Worm (Caenorhabditis elegans): ENCODE results near the gene C09E7.4.

DNA sequence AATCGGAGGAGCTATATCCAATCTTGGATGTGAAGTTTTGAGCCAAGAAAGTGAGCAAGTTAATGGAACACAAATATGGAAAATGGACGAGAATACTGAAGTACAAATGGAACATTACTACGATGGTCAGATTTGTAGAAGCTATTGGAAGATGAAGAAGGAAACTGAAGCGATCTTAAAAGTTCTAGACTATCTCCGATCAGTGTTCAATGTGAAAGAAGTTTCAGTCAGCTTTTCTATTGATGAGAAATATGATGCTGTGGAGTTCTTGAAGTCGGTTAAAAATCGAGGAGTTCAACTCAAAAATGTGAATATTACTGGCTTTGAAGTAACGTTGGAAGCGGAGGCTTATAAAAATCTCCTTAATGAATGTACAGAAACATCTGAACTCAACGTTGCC, 37.7 kb downstream of the C09E7.4 start:
- TF ChIP-seq pros-1 (tag; optimal IDR thresholded peaks at IDR 0.05) (no peak), Y22D7AL.16 (tag; optimal IDR thresholded peaks at IDR 0.05) (no peak), unc-42 (tag; optimal IDR thresholded peaks at IDR 0.05) (no peak), fkh-6 (tag; optimal IDR thresholded peaks at IDR 0.05) (no peak), nfya-1 (tag; optimal IDR thresholded peaks at IDR 0.05) (no peak), ceh-22 (tag; optimal IDR thresholded peaks at IDR 0.05) (no peak), ets-4 (tag; optimal IDR thresholded peaks at IDR 0.05) (no peak), ahr-1 (tag; optimal IDR thresholded peaks at IDR 0.05) (no peak), che-1 (tag; optimal IDR thresholded peaks at IDR 0.05) (no peak), ceh-19 (GFP tag; optimal IDR thresholded peaks at IDR 0.05) (no peak), nhr-232 (tag; optimal IDR thresholded peaks at IDR 0.05) (no peak)

All from whole organism, late embryonic.